Worm (Caenorhabditis elegans) whole organism, early embryonic: ENCODE results near the gene F19B10.5.

Source experiments
- B0310.2 ChIP-seq: sonication (generic microtip); optimal IDR thresholded peaks from 2 replicates; lab custom pipeline; 2016; ENCODE audit warnings: mild to moderate bottlenecking, missing genetic modification characterization, missing compliant biosample characterization
- F13C5.2 ChIP-seq: sonication (generic microtip); optimal IDR thresholded peaks from 2 replicates; lab custom pipeline; 2017; ENCODE audit warnings: mild to moderate bottlenecking, missing genetic modification characterization, inconsistent platforms, missing compliant biosample characterization
- aly-1 ChIP-seq: sonication (generic microtip); optimal IDR thresholded peaks from 2 replicates; lab custom pipeline; 2016; ENCODE audit warnings: missing genetic modification characterization, missing compliant biosample characterization
- ama-1 ChIP-seq: fragments of 150-350 bp; optimal IDR thresholded peaks from 2 replicates; lab custom pipeline; 2014
- ceh-13 ChIP-seq: fragments of 200-800 bp; sonication (Bioruptor generic); optimal IDR thresholded peaks from 2 replicates; lab custom pipeline; 2018; ENCODE audit warnings: mild to moderate bottlenecking, missing genetic modification characterization, missing compliant biosample characterization
- ceh-36 ChIP-seq: sonication (generic microtip); optimal IDR thresholded peaks from 2 replicates; lab custom pipeline; 2016; ENCODE audit warnings: missing genetic modification characterization, inconsistent platforms, missing compliant biosample characterization
- ets-7 ChIP-seq: sonication (generic microtip); optimal IDR thresholded peaks from 2 replicates; lab custom pipeline; 2016; ENCODE audit warnings: missing genotype, missing genetic modification characterization, missing compliant biosample characterization
- flt-1 ChIP-seq: fragments of 200-800 bp; sonication (Bioruptor generic); IDR thresholded peaks from 2 replicates; pipeline ENCODE4 v1.3.6; 2022; ENCODE audit warnings: missing genetic modification characterization, missing compliant biosample characterization
- hmbx-1 ChIP-seq: sonication (generic microtip); optimal IDR thresholded peaks from 2 replicates; lab custom pipeline; 2016; ENCODE audit warnings: mild to moderate bottlenecking, missing genetic modification characterization, missing compliant biosample characterization
- hmg-4 ChIP-seq: fragments of 200-800 bp; sonication (Bioruptor generic); optimal IDR thresholded peaks from 2 replicates; lab custom pipeline; 2018; ENCODE audit warnings: mild to moderate bottlenecking, missing genetic modification characterization, missing compliant biosample characterization
- hnd-1 ChIP-seq: sonication (generic microtip); optimal IDR thresholded peaks from 2 replicates; lab custom pipeline; 2016; ENCODE audit warnings: missing genetic modification characterization, missing compliant biosample characterization
- pes-1 ChIP-seq: fragments of 200-800 bp; sonication (Bioruptor generic); IDR thresholded peaks from 2 replicates; pipeline ENCODE4 v1.3.6; 2022; ENCODE audit warnings: missing genetic modification reagents, missing genetic modification characterization, missing compliant biosample characterization
- scrt-1 ChIP-seq: fragments of 200-800 bp; sonication (Bioruptor generic); IDR thresholded peaks from 2 replicates; pipeline ENCODE4 v1.3.6; 2022; ENCODE audit warnings: missing genetic modification characterization, missing compliant biosample characterization
- sea-1 ChIP-seq: fragments of 200-800 bp; sonication (Bioruptor generic); conservative IDR thresholded peaks from 2 replicates; pipeline ENCODE4 v1.3.6; 2022; ENCODE audit warnings: missing genetic modification characterization, missing compliant biosample characterization
- tbx-11 ChIP-seq: fragments of 200-800 bp; sonication (Bioruptor generic); IDR thresholded peaks from 2 replicates; pipeline ENCODE4 v1.3.6; 2022; ENCODE audit warnings: missing genetic modification characterization, missing compliant biosample characterization
- tbx-37 ChIP-seq: fragments of 200-800 bp; sonication (Bioruptor generic); conservative IDR thresholded peaks from 2 replicates; pipeline ENCODE4 v1.3.6; 2022; ENCODE audit warnings: missing genetic modification reagents, missing genetic modification characterization, missing compliant biosample characterization
- tra-4 ChIP-seq: sonication (generic microtip); optimal IDR thresholded peaks from 2 replicates; lab custom pipeline; 2017; ENCODE audit warnings: missing genetic modification characterization, missing compliant biosample characterization

F19B10.5 gene

DNA sequence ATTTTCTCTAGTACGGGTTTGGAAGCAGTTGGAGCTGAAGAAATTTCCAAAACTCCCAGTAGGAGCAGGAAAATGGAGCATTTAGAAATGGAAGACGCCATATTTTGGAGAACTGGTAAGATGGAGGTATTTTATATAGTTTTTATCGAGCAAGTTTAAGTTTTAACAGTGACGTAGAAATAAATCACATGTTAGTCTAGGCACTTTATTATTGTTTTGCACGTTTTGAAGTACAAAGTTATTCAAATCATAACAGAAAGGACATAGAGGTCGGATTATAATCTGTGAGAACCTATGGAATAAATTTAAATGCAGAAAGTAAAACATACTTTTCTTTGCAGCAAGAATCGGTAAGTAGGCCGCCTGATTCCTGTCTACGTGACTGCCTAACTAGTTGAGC is 8.3 kb downstream of the F19B10.5 start, which contains the start of gene F19B10.6:
F19B10.6 (minus strand) TSS at position 101 of the 400 bp plus-strand sequence.
- TF ChIP-seq B0310.2 (tag; lab: Kevin White, UChicago) (no peak), ets-7 (tag; lab: Kevin White, UChicago) (no peak), hnd-1 (tag; lab: Kevin White, UChicago) (no peak), ama-1 (lab: Kevin White, UChicago) (no peak), ceh-13 (GFP tag; lab: Kevin White, UChicago) (no peak), hmbx-1 (no peak), tra-4 (tag; lab: Kevin White, UChicago) (no peak), scrt-1 (GFP tag; lab: Robert Waterston, UW) (no peak), ceh-36 (tag; lab: Kevin White, UChicago) (no peak), sea-1 (GFP tag; lab: Robert Waterston, UW) (no peak)

ce11 chrII:3664470-3664869 is 9.0 kb downstream of the F19B10.5 start, which contains the start of gene F19B10.3:
F19B10.3 (plus strand) TSS chrII:3664770.
- TF ChIP-seq flt-1 (no peak), tra-4 (tag; lab: Kevin White, UChicago) (no peak), scrt-1 (GFP tag; lab: Robert Waterston, UW) (no peak), ama-1 (lab: Kevin White, UChicago) (no peak), hnd-1 (tag; lab: Kevin White, UChicago) (no peak), B0310.2 (tag; lab: Kevin White, UChicago) (no peak), hmbx-1 (no peak), aly-1 (tag; lab: Kevin White, UChicago) (no peak), hmg-4 (GFP tag; lab: Kevin White, UChicago) (no peak), tbx-37 (GFP tag; lab: Robert Waterston, UW) (no peak), ets-7 (tag; lab: Kevin White, UChicago) (no peak), tbx-11 (GFP tag; lab: Robert Waterston, UW) (no peak), pes-1 (no peak), sea-1 (GFP tag; lab: Robert Waterston, UW) (no peak), ceh-13 (GFP tag; lab: Kevin White, UChicago) (no peak), F13C5.2 (no peak), ceh-36 (tag; lab: Kevin White, UChicago) (no peak)

ce11 chrII:3665181-3665580 is 9.7 kb downstream of the F19B10.5 start:
- TF ChIP-seq hmbx-1 = no peak
- TF ChIP-seq ets-7 (tag; lab: Kevin White, UChicago) = no peak
- TF ChIP-seq scrt-1 (GFP tag; lab: Robert Waterston, UW) = no peak
- TF ChIP-seq F13C5.2 = no peak
- no peak for TF ChIP-seq ceh-36 (tag; lab: Kevin White, UChicago)
- TF ChIP-seq sea-1 (GFP tag; lab: Robert Waterston, UW) = no peak
- no peak for TF ChIP-seq hmg-4 (GFP tag; lab: Kevin White, UChicago)
- no peak for TF ChIP-seq aly-1 (tag; lab: Kevin White, UChicago)
- no peak for TF ChIP-seq B0310.2 (tag; lab: Kevin White, UChicago)
- TF ChIP-seq ceh-13 (GFP tag; lab: Kevin White, UChicago) = no peak
- TF ChIP-seq tbx-37 (GFP tag; lab: Robert Waterston, UW) = no peak
- TF ChIP-seq hnd-1 (tag; lab: Kevin White, UChicago) = no peak
- no peak for TF ChIP-seq pes-1

- TF ChIP-seq ceh-13 (GFP tag; lab: Kevin White, UChicago) (no peak), flt-1 (no peak), B0310.2 (tag; lab: Kevin White, UChicago) (no peak), ceh-36 (tag; lab: Kevin White, UChicago) (no peak), tbx-11 (GFP tag; lab: Robert Waterston, UW) (no peak), pes-1 (no peak), tbx-37 (GFP tag; lab: Robert Waterston, UW) (no peak), hnd-1 (tag; lab: Kevin White, UChicago) (no peak), ama-1 (lab: Kevin White, UChicago) (no peak), aly-1 (tag; lab: Kevin White, UChicago) (no peak)
These were observed 13.8 kb downstream of the F19B10.5 start, which contains the start of gene srx-97 for ce11 chrII:3669315-3669714. srx-97 (minus strand) TSS chrII:3669415.

- TF ChIP-seq hmbx-1 (no peak), F13C5.2 (no peak), hnd-1 (tag; lab: Kevin White, UChicago) (no peak), ets-7 (tag; lab: Kevin White, UChicago) (no peak), ama-1 (lab: Kevin White, UChicago) (no peak), ceh-36 (tag; lab: Kevin White, UChicago) (no peak)
These were observed 15.5 kb downstream of the F19B10.5 start, which contains the start of gene srx-98 for ce11 chrII:3670956-3671355. srx-98 (minus strand) TSS chrII:3671056.

DNA sequence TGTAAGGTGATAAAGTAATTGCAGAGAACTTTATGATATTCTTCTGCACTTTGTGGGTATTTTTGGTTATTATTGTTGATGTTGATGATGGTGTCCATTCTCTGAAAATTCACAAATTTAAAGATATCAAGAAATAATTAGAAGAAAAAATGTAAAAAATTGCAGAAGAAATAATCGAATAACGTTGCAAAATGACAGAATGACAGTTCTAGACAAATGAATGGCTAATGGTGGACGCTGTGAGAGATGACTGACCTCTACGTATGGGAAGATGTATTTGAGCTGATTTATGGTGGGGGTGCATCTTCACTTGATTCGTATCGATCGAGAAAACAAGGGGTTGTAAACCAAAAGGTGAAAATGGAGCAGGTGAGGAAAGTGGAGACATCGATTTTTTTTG is 18.0 kb downstream of the F19B10.5 start, which contains the start of gene sea-1:
sea-1 (minus strand) TSS at position 101 of the 400 bp plus-strand sequence.
- no peak for TF ChIP-seq hmg-4 (GFP tag; lab: Kevin White, UChicago)
- no peak for TF ChIP-seq hmbx-1
- no peak for TF ChIP-seq ets-7 (tag; lab: Kevin White, UChicago)
- no peak for TF ChIP-seq tbx-37 (GFP tag; lab: Robert Waterston, UW)
- no peak for TF ChIP-seq tbx-11 (GFP tag; lab: Robert Waterston, UW)
- no peak for TF ChIP-seq ama-1 (lab: Kevin White, UChicago)
- TF ChIP-seq ceh-13 (GFP tag; lab: Kevin White, UChicago) = no peak
- TF ChIP-seq aly-1 (tag; lab: Kevin White, UChicago) = no peak
- TF ChIP-seq ceh-36 (tag; lab: Kevin White, UChicago) = no peak
- TF ChIP-seq B0310.2 (tag; lab: Kevin White, UChicago) = no peak
- TF ChIP-seq scrt-1 (GFP tag; lab: Robert Waterston, UW) = no peak
- TF ChIP-seq pes-1 = no peak
- TF ChIP-seq F13C5.2 = no peak

DNA sequence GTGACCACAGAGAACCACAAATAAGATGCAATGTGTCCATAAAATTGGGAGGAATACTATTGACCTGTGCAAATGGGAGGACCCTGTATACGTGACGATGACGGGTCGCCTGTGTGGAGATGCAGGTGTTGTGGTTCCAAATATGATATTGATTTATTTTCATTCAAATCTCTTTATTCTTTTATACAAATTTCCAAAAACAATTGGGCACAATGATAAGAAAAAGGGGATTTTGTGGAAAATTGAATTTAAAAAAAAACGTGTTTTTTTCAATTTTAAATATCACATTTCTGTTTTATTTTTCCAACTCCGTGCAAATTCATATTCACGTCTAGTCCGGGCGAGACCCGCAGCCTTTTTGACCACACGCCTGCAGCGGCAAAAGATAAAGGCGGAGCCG is 19.7 kb downstream of the F19B10.5 start, which contains the start of gene F19B10.2:
F19B10.2 (plus strand) TSS at position 301 of the 400 bp plus-strand sequence.
- TF ChIP-seq ets-7 (tag; lab: Kevin White, UChicago) (no peak), aly-1 (tag; lab: Kevin White, UChicago) (no peak), B0310.2 (tag; lab: Kevin White, UChicago) (no peak), hmg-4 (GFP tag; lab: Kevin White, UChicago) (no peak), tra-4 (tag; lab: Kevin White, UChicago) (no peak), tbx-11 (GFP tag; lab: Robert Waterston, UW) (no peak), F13C5.2 (no peak), hmbx-1 (no peak), tbx-37 (GFP tag; lab: Robert Waterston, UW) (no peak), sea-1 (GFP tag; lab: Robert Waterston, UW) (no peak), scrt-1 (GFP tag; lab: Robert Waterston, UW) (no peak)
